Fruit fly (Drosophila melanogaster) whole organism, pupa: ENCODE measurements around the gene CG5171.

Experiments
- CG13204 ChIP-seq: fragments of 200-800 bp; sonication (Bioruptor generic); optimal IDR thresholded peaks from 2 replicates; lab custom pipeline; 2018; ENCODE audit warnings: missing biosample characterization, mild to moderate bottlenecking, missing genetic modification characterization, moderate library complexity
- CG14655 ChIP-seq: fragments of 200-800 bp; sonication (Bioruptor generic); optimal IDR thresholded peaks from 3 replicates; lab custom pipeline; 2017; ENCODE audit warnings: mild to moderate bottlenecking, missing biosample characterization, missing genetic modification reagents, missing genetic modification characterization
- CG15710 ChIP-seq: fragments of 200-800 bp; sonication (Bioruptor generic); optimal IDR thresholded peaks from 2 replicates; lab custom pipeline; 2018; ENCODE audit warnings: missing biosample characterization, mild to moderate bottlenecking, missing genetic modification characterization, moderate library complexity
- CG17806 ChIP-seq: fragments of 200-800 bp; sonication (Bioruptor generic); optimal IDR thresholded peaks from 2 replicates; lab custom pipeline; 2018; ENCODE audit warnings: missing biosample characterization, mild to moderate bottlenecking, missing genetic modification characterization, moderate library complexity
- CG4496 ChIP-seq: fragments of 200-800 bp; sonication (Bioruptor generic); IDR thresholded peaks from 3 replicates; pipeline ENCODE4 v1.3.6; 2022; ENCODE audit warnings: missing biosample characterization, missing genetic modification characterization
- CG8159 ChIP-seq: fragments of 200-800 bp; sonication (Bioruptor generic); optimal IDR thresholded peaks from 3 replicates; lab custom pipeline; 2018; ENCODE audit warnings: missing biosample characterization, mild to moderate bottlenecking, missing genetic modification characterization, moderate library complexity
- CG8301 ChIP-seq: fragments of 200-800 bp; sonication (Bioruptor generic); optimal IDR thresholded peaks from 2 replicates; lab custom pipeline; 2018; ENCODE audit warnings: missing biosample characterization, mild to moderate bottlenecking, missing genetic modification characterization
- CG9948 ChIP-seq: fragments of 200-800 bp; sonication (Bioruptor generic); optimal IDR thresholded peaks from 2 replicates; lab custom pipeline; 2018; ENCODE audit warnings: missing biosample characterization, mild to moderate bottlenecking, missing genetic modification characterization, moderate library complexity
- D1 ChIP-seq: fragments of 200-800 bp; sonication (Bioruptor generic); optimal IDR thresholded peaks from 2 replicates; lab custom pipeline; 2018; ENCODE audit warnings: missing biosample characterization, mild to moderate bottlenecking, missing genetic modification characterization, moderate library complexity
- Pif1A ChIP-seq: fragments of 200-800 bp; sonication (Bioruptor generic); optimal IDR thresholded peaks from 3 replicates; lab custom pipeline; 2016; ENCODE audit warnings: missing biosample characterization, missing genetic modification characterization
- Snoo ChIP-seq: fragments of 200-800 bp; sonication (Bioruptor generic); optimal IDR thresholded peaks from 3 replicates; lab custom pipeline; 2017; ENCODE audit warnings: missing biosample characterization, mild to moderate bottlenecking, missing genetic modification characterization, inconsistent platforms
- fd96Ca ChIP-seq: fragments of 200-800 bp; sonication (Bioruptor generic); IDR thresholded peaks from 3 replicates; pipeline ENCODE4 v1.3.6; 2022; ENCODE audit warnings: missing biosample characterization, missing genetic modification characterization

CG5171 gene

DNA sequence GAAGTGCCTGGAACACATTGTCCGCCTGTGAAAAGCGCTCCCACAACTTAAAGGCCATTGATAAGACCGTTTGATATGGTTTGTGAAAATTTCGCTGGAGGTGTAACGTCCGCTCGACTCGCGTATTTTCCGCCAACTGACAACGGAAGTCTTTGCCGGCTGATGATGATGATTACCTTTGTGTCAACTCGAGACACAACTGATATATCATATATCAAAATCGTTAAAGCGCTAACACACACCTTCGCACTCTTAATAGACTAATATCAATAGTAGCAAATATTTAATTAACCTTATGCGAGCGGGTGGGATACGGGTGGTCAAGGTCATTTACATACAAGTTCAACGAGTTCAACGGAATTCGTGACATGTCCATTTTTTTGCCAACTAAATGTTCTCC, 53.0 kb downstream of the CG5171 start, which contains the start of gene Gr28a:
Gr28a (minus strand) TSS at position 101 of the 400 bp plus-strand sequence.
- TF ChIP-seq Pif1A: no peak
- no peak for TF ChIP-seq CG14655
- no peak for TF ChIP-seq CG8301 (tag; lab: Kevin White, UChicago)
- TF ChIP-seq CG15710 (tag; lab: Kevin White, UChicago): no peak
- TF ChIP-seq D1 (tag; lab: Kevin White, UChicago): no peak
- no peak for TF ChIP-seq Snoo
- no peak for TF ChIP-seq CG4496 (GFP tag; lab: Robert Waterston, UW)
- no peak for TF ChIP-seq CG17806 (tag; lab: Kevin White, UChicago)
- no peak for TF ChIP-seq CG8159 (tag; lab: Kevin White, UChicago)
- TF ChIP-seq fd96Ca (GFP tag; lab: Robert Waterston, UW): no peak
- TF ChIP-seq CG13204 (GFP tag; lab: Kevin White, UChicago): no peak
- no peak for TF ChIP-seq CG9948 (tag; lab: Kevin White, UChicago)
- TF ChIP-seq, all 21 proteins: peak for 0
